Worm (Caenorhabditis elegans) whole organism, L1 larva: ENCODE data around the gene C41C4.9.

ENCODE experiments used
- C04F5.9 ChIP-seq: sonication (generic microtip); optimal IDR thresholded peaks from 2 replicates; lab custom pipeline; 2016; ENCODE audit warnings: missing genetic modification characterization, missing compliant biosample characterization
- C16A3.4 ChIP-seq: fragments of 150-350 bp; optimal IDR thresholded peaks from 2 replicates; lab custom pipeline; 2014; ENCODE audit warnings: missing biosample characterization, missing genetic modification characterization
- C34B4.2 ChIP-seq: sonication (generic microtip); optimal IDR thresholded peaks from 2 replicates; lab custom pipeline; 2017; ENCODE audit warnings: mild to moderate bottlenecking, missing genetic modification characterization, missing compliant biosample characterization
- F16B12.6 ChIP-seq: fragments of 150-350 bp; optimal IDR thresholded peaks from 2 replicates; lab custom pipeline; 2014; ENCODE audit warnings: missing biosample characterization, missing genetic modification characterization
- Y116A8C.19 ChIP-seq: sonication (generic microtip); optimal IDR thresholded peaks from 2 replicates; lab custom pipeline; 2016; ENCODE audit warnings: missing compliant biosample characterization, missing genetic modification characterization, borderline replicate concordance
- alr-1 ChIP-seq: fragments of 200-800 bp; sonication (Bioruptor generic); optimal IDR thresholded peaks from 2 replicates; lab custom pipeline; 2018; ENCODE audit warnings: borderline replicate concordance, mild to moderate bottlenecking, missing genetic modification characterization, missing compliant biosample characterization
- aly-2 ChIP-seq: fragments of 150-350 bp; optimal IDR thresholded peaks from 2 replicates; lab custom pipeline; 2014; ENCODE audit warnings: missing biosample characterization, missing genetic modification characterization
- blmp-1 ChIP-seq: fragments of 150-350 bp; optimal IDR thresholded peaks from 2 replicates; lab custom pipeline; 2014; ENCODE audit warnings: missing biosample characterization, missing genetic modification characterization
- ceh-63 ChIP-seq: fragments of 200-800 bp; sonication (Bioruptor generic); optimal IDR thresholded peaks from 2 replicates; lab custom pipeline; 2018; ENCODE audit warnings: mild to moderate bottlenecking, missing genetic modification characterization, missing compliant biosample characterization
- ceh-8 ChIP-seq: fragments of 200-800 bp; sonication (Bioruptor generic); optimal IDR thresholded peaks from 2 replicates; lab custom pipeline; 2018; ENCODE audit warnings: mild to moderate bottlenecking, missing genetic modification characterization, moderate library complexity, missing compliant biosample characterization
- ceh-88 ChIP-seq: fragments of 200-800 bp; sonication (Bioruptor generic); IDR thresholded peaks from 2 replicates; pipeline ENCODE4 v1.3.6; 2022; ENCODE audit warnings: missing genetic modification characterization, missing compliant biosample characterization
- ceh-90 ChIP-seq: sonication (generic microtip); optimal IDR thresholded peaks from 2 replicates; lab custom pipeline; 2016; ENCODE audit warnings: missing genetic modification characterization, missing compliant biosample characterization
- ces-1 ChIP-seq: fragments of 150-350 bp; optimal IDR thresholded peaks from 2 replicates; lab custom pipeline; 2014; ENCODE audit warnings: missing biosample characterization, missing genetic modification reagents, missing genetic modification characterization
- dsc-1 ChIP-seq: sonication (generic microtip); optimal IDR thresholded peaks from 2 replicates; lab custom pipeline; 2016; ENCODE audit warnings: mild to moderate bottlenecking, missing genetic modification characterization, missing compliant biosample characterization
- efl-3 ChIP-seq: fragments of 200-800 bp; sonication (Bioruptor generic); optimal IDR thresholded peaks from 2 replicates; lab custom pipeline; 2018; ENCODE audit warnings: mild to moderate bottlenecking, missing genetic modification characterization, missing compliant biosample characterization
- egl-13 ChIP-seq: sonication (generic microtip); optimal IDR thresholded peaks from 2 replicates; lab custom pipeline; 2016; ENCODE audit warnings: missing genotype, missing genetic modification reagents, missing genetic modification characterization, missing compliant biosample characterization
- egl-27 ChIP-seq, 2 experiments: fragments of 150-350 bp in 1 of 2; sonication (generic microtip); optimal IDR thresholded peaks; 3 replicates each; lab custom pipeline; 2017 to 2018; ENCODE audit warnings: missing biosample characterization in 2 of 2, missing genetic modification characterization in 2 of 2, missing genetic modification reagents in 2 of 2
- elt-2 ChIP-seq: sonication (generic microtip); optimal IDR thresholded peaks from 2 replicates; lab custom pipeline; 2016; ENCODE audit warnings: missing genetic modification characterization, mild to moderate bottlenecking, inconsistent platforms, missing compliant biosample characterization, missing genetic modification reagents
- elt-3 ChIP-seq, 6 experiments: fragments of 150-350 bp in 1 of 6; sonication (generic microtip); optimal IDR thresholded peaks; 2 replicates each; lab custom pipeline; 2017 to 2018; ENCODE audit warnings: missing biosample characterization in 6 of 6, missing genetic modification characterization in 6 of 6, inconsistent platforms in 1 of 6
- ets-5 ChIP-seq: fragments of 200-800 bp; sonication (Bioruptor generic); IDR thresholded peaks from 2 replicates; pipeline ENCODE4 v1.3.6; 2022; ENCODE audit warnings: missing genetic modification characterization, missing compliant biosample characterization
- fkh-10 ChIP-seq: sonication (generic microtip); optimal IDR thresholded peaks from 2 replicates; lab custom pipeline; 2017; ENCODE audit warnings: missing biosample characterization, missing genetic modification reagents, missing genetic modification characterization
- fkh-4 ChIP-seq: sonication (generic microtip); optimal IDR thresholded peaks from 2 replicates; lab custom pipeline; 2016; ENCODE audit warnings: missing compliant biosample characterization, missing genetic modification characterization, borderline replicate concordance
- fkh-8 ChIP-seq: sonication (generic microtip); optimal IDR thresholded peaks from 2 replicates; lab custom pipeline; 2016; ENCODE audit warnings: mild to moderate bottlenecking, missing genetic modification characterization, missing compliant biosample characterization
- fos-1 ChIP-seq: fragments of 150-350 bp; optimal IDR thresholded peaks from 2 replicates; lab custom pipeline; 2014; ENCODE audit warnings: missing biosample characterization, missing genetic modification characterization
- hlh-4 ChIP-seq: sonication (generic microtip); optimal IDR thresholded peaks from 2 replicates; lab custom pipeline; 2016; ENCODE audit warnings: mild to moderate bottlenecking, missing genetic modification characterization, missing compliant biosample characterization
- hpl-2 ChIP-seq: fragments of 150-350 bp; optimal IDR thresholded peaks from 2 replicates; lab custom pipeline; 2014; ENCODE audit warnings: missing biosample characterization, missing genetic modification reagents, missing genetic modification characterization
- isw-1 ChIP-seq: fragments of 200-800 bp; sonication (Bioruptor generic); IDR thresholded peaks from 2 replicates; pipeline ENCODE4 v1.3.6; 2022; ENCODE audit warnings: missing genetic modification characterization, missing compliant biosample characterization
- jun-1 ChIP-seq: fragments of 150-350 bp; optimal IDR thresholded peaks from 2 replicates; lab custom pipeline; 2014; ENCODE audit warnings: missing biosample characterization, missing genetic modification reagents, missing genetic modification characterization
- lin-13 ChIP-seq: fragments of 150-350 bp; optimal IDR thresholded peaks from 2 replicates; lab custom pipeline; 2014; ENCODE audit warnings: missing biosample characterization, missing genetic modification reagents, missing genetic modification characterization
- lin-14 ChIP-seq: fragments of 200-800 bp; sonication (Bioruptor generic); optimal IDR thresholded peaks from 2 replicates; lab custom pipeline; 2018; ENCODE audit warnings: mild to moderate bottlenecking, missing genetic modification characterization, moderate library complexity, missing compliant biosample characterization
- lir-3 ChIP-seq: sonication (generic microtip); optimal IDR thresholded peaks from 2 replicates; lab custom pipeline; 2016; ENCODE audit warnings: mild to moderate bottlenecking, missing genetic modification characterization, moderate library complexity, missing compliant biosample characterization; ENCODE audit not compliant: poor library complexity
- mab-9 ChIP-seq: fragments of 200-800 bp; sonication (Bioruptor generic); IDR thresholded peaks from 2 replicates; pipeline ENCODE4 v1.3.6; 2022; ENCODE audit warnings: missing genetic modification reagents, missing genetic modification characterization, missing compliant biosample characterization
- mef-2 ChIP-seq: fragments of 150-350 bp; optimal IDR thresholded peaks from 2 replicates; lab custom pipeline; 2014; ENCODE audit warnings: missing biosample characterization, missing genetic modification characterization
- nhr-12 ChIP-seq: sonication (generic microtip); optimal IDR thresholded peaks from 2 replicates; lab custom pipeline; 2017; ENCODE audit warnings: missing biosample characterization, missing genetic modification characterization
- nhr-19 ChIP-seq: fragments of 200-800 bp; sonication (Bioruptor generic); conservative IDR thresholded peaks from 2 replicates; pipeline ENCODE4 v1.3.6; 2022; ENCODE audit warnings: missing genetic modification characterization, missing compliant biosample characterization
- nhr-20 ChIP-seq: sonication (generic microtip); optimal IDR thresholded peaks from 2 replicates; lab custom pipeline; 2016; ENCODE audit warnings: mild to moderate bottlenecking, missing genetic modification characterization, missing compliant biosample characterization
- nhr-28 ChIP-seq: fragments of 150-350 bp; optimal IDR thresholded peaks from 2 replicates; lab custom pipeline; 2014; ENCODE audit warnings: missing biosample characterization, missing genetic modification characterization
- nhr-47 ChIP-seq: sonication (generic microtip); optimal IDR thresholded peaks from 2 replicates; lab custom pipeline; 2016; ENCODE audit warnings: mild to moderate bottlenecking, missing genetic modification characterization, moderate library complexity, missing compliant biosample characterization
- nhr-76 ChIP-seq: sonication (generic microtip); optimal IDR thresholded peaks from 2 replicates; lab custom pipeline; 2017; ENCODE audit warnings: missing biosample characterization, missing genetic modification characterization
- nhr-84 ChIP-seq: sonication (generic microtip); optimal IDR thresholded peaks from 2 replicates; lab custom pipeline; 2017; ENCODE audit warnings: missing biosample characterization, missing genetic modification characterization
- nhr-85 ChIP-seq: sonication (generic microtip); peaks from one replicate; lab custom pipeline; 2016; ENCODE audit warnings: missing genetic modification characterization, inconsistent platforms, missing compliant biosample characterization
- nhr-90 ChIP-seq: sonication (generic microtip); optimal IDR thresholded peaks from 2 replicates; lab custom pipeline; 2016; ENCODE audit warnings: mild to moderate bottlenecking, missing genetic modification characterization, missing compliant biosample characterization; ENCODE audit not compliant: poor library complexity
- rnt-1 ChIP-seq: sonication (generic microtip); optimal IDR thresholded peaks from 2 replicates; lab custom pipeline; 2016; ENCODE audit warnings: mild to moderate bottlenecking, missing genetic modification characterization, moderate library complexity, missing compliant biosample characterization
- sptf-1 ChIP-seq: fragments of 150-350 bp; optimal IDR thresholded peaks from 2 replicates; lab custom pipeline; 2014; ENCODE audit warnings: missing biosample characterization, missing genetic modification characterization
- tbx-2 ChIP-seq: sonication (generic microtip); optimal IDR thresholded peaks from 2 replicates; lab custom pipeline; 2016; ENCODE audit warnings: missing genetic modification characterization, missing compliant biosample characterization
- tlp-1 ChIP-seq: fragments of 150-350 bp; optimal IDR thresholded peaks from 2 replicates; lab custom pipeline; 2014; ENCODE audit warnings: missing biosample characterization, missing genetic modification characterization
- unc-130 ChIP-seq: fragments of 150-350 bp; optimal IDR thresholded peaks from 2 replicates; lab custom pipeline; 2017; ENCODE audit warnings: missing biosample characterization, missing genetic modification characterization, inconsistent platforms
- unc-30 ChIP-seq: sonication (generic microtip); optimal IDR thresholded peaks from 2 replicates; lab custom pipeline; 2017; ENCODE audit warnings: missing biosample characterization, missing genetic modification characterization
- unc-62 ChIP-seq: fragments of 150-350 bp; optimal IDR thresholded peaks from 2 replicates; lab custom pipeline; 2014; ENCODE audit warnings: missing biosample characterization, missing genetic modification reagents, missing genetic modification characterization
- unc-86 ChIP-seq: sonication (generic microtip); optimal IDR thresholded peaks from 2 replicates; lab custom pipeline; 2016; ENCODE audit warnings: missing genetic modification characterization, missing compliant biosample characterization
- vab-15 ChIP-seq: sonication (generic microtip); optimal IDR thresholded peaks from 2 replicates; lab custom pipeline; 2017; ENCODE audit warnings: missing genotype, mild to moderate bottlenecking, missing genetic modification characterization, missing compliant biosample characterization
- xbp-1 ChIP-seq: sonication (generic microtip); optimal IDR thresholded peaks from 2 replicates; lab custom pipeline; 2016; ENCODE audit warnings: missing genetic modification characterization, missing compliant biosample characterization
- zip-4 ChIP-seq: fragments of 200-800 bp; sonication (Bioruptor generic); optimal IDR thresholded peaks from 2 replicates; lab custom pipeline; 2018; ENCODE audit warnings: mild to moderate bottlenecking, missing genetic modification characterization, moderate library complexity, missing compliant biosample characterization
- ztf-4 ChIP-seq: fragments of 150-350 bp; optimal IDR thresholded peaks from 2 replicates; lab custom pipeline; 2014; ENCODE audit warnings: missing biosample characterization, missing genetic modification characterization

Gene C41C4.9

DNA sequence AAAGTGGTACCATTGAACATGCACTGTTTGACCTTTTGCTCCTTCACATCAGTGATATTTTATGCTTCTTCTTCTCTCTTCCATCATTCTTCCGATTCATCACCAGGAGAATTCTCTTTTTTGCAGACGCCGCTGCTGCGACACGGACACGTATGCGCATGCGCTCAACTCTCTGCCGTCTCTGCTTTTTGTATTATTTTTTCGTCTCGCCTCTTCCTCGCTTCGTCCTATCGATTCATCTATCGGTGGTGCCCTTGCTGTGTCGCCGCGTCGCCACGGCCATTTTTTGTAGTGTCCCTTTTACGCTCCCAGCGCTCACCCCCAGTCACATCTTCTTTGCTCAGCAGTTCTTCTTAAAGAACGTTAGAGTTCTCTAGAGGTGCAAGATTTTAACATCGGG is 18.7 kb downstream of the C41C4.9 start (continued):
- no peak for TF ChIP-seq lir-3 (tag; lab: Kevin White, UChicago)
- no peak for TF ChIP-seq sptf-1 (tag; lab: Kevin White, UChicago)
- TF ChIP-seq tbx-2 (tag; lab: Kevin White, UChicago), result no peak
- peak; percentile 45 for TF ChIP-seq nhr-47 (tag; lab: Kevin White, UChicago)
- TF ChIP-seq fkh-8, result peak; percentile 61
- TF ChIP-seq jun-1 (tag; lab: Kevin White, UChicago), result peak; percentile 1
- no peak for TF ChIP-seq fkh-4
- TF ChIP-seq zip-4 (GFP tag; lab: Kevin White, UChicago), result no peak
- TF ChIP-seq nhr-28 (tag; lab: Kevin White, UChicago), result no peak
- TF ChIP-seq fos-1 (tag; lab: Kevin White, UChicago), result peak; percentile 31
- no peak for TF ChIP-seq nhr-90
- TF ChIP-seq ceh-8 (GFP tag; lab: Kevin White, UChicago), result no peak
- TF ChIP-seq mef-2 (tag; lab: Kevin White, UChicago), result no peak
- no peak for TF ChIP-seq Y116A8C.19 (tag; lab: Kevin White, UChicago)
- TF ChIP-seq egl-13 (tag; lab: Kevin White, UChicago), result peak; percentile 39
- no peak for TF ChIP-seq ets-5
- TF ChIP-seq unc-30 (tag; lab: Kevin White, UChicago), result no peak
- no peak for TF ChIP-seq hlh-4 (tag; lab: Kevin White, UChicago)
- TF ChIP-seq aly-2 (tag; lab: Kevin White, UChicago), result no peak
- TF ChIP-seq blmp-1 (tag; lab: Kevin White, UChicago), result peak; percentile 30
- TF ChIP-seq elt-3 (tag; optimal IDR thresholded peaks at IDR 0.05; lab: Kevin White, UChicago), result no peak
- no peak for TF ChIP-seq ztf-4 (tag; lab: Kevin White, UChicago)
- no peak for TF ChIP-seq unc-62 (GFP tag; lab: Kevin White, UChicago)
- peak; percentile 84 for TF ChIP-seq lin-14 (GFP tag; lab: Kevin White, UChicago)
- TF ChIP-seq xbp-1 (tag; lab: Kevin White, UChicago), result peak; percentile 42
- no peak for TF ChIP-seq C34B4.2 (tag; lab: Kevin White, UChicago)
- TF ChIP-seq dsc-1 (tag; lab: Kevin White, UChicago), result peak; percentile 38
- TF ChIP-seq fkh-10, result peak; percentile 7
- peak; percentile 30 for TF ChIP-seq unc-86 (tag; lab: Kevin White, UChicago)
- no peak for TF ChIP-seq isw-1
- TF ChIP-seq ceh-90 (tag; lab: Kevin White, UChicago), result no peak
- no peak for TF ChIP-seq tlp-1
- TF ChIP-seq alr-1, result no peak
- peak; percentile 18 for TF ChIP-seq nhr-20 (tag; lab: Kevin White, UChicago)
- no peak for TF ChIP-seq mab-9 (GFP tag; lab: Robert Waterston, UW)
- no peak for TF ChIP-seq elt-2
- peak in 1 of 2 experiments; percentile 14 for TF ChIP-seq egl-27 (tag; optimal IDR thresholded peaks at IDR 0.05; lab: Kevin White, UChicago)
- TF ChIP-seq unc-130 (tag; lab: Kevin White, UChicago), result no peak
- TF ChIP-seq C04F5.9, result no peak
- no peak for TF ChIP-seq vab-15
- no peak for TF ChIP-seq ceh-63 (GFP tag; lab: Kevin White, UChicago)
- TF ChIP-seq nhr-76, result no peak
- TF ChIP-seq lin-13 (GFP tag; lab: Kevin White, UChicago), result no peak
- TF ChIP-seq nhr-84 (tag; lab: Kevin White, UChicago), result no peak
- no peak for TF ChIP-seq C16A3.4 (tag; lab: Kevin White, UChicago)
- TF ChIP-seq ces-1 (GFP tag; lab: Kevin White, UChicago), result no peak
- peak; percentile 37 for TF ChIP-seq F16B12.6 (tag; lab: Kevin White, UChicago)
- TF ChIP-seq efl-3 (GFP tag; lab: Kevin White, UChicago), result no peak
- no peak for TF ChIP-seq hpl-2
- TF ChIP-seq nhr-85 (tag; lab: Kevin White, UChicago), result no peak
- peak; percentile 8 for TF ChIP-seq nhr-19
- no peak for TF ChIP-seq nhr-12 (tag; lab: Kevin White, UChicago)
- no peak for TF ChIP-seq ceh-88 (GFP tag; lab: Robert Waterston, UW)
- TF ChIP-seq rnt-1 (tag; lab: Kevin White, UChicago), result peak; percentile 52
